Worm (Caenorhabditis elegans) whole organism, L1 larva: Measurements from ENCODE around the gene sre-54.
"Not testable (repeated sequence)": the region's sequence is repeated elsewhere in the genome, so short reads cannot be mapped to it uniquely, and the experiment has no call there.

Experiments used
- C16A3.4 ChIP-seq: fragments of 150-350 bp; optimal IDR thresholded peaks from 2 replicates; lab custom pipeline; 2014; ENCODE audit warnings: missing biosample characterization, missing genetic modification characterization
- Y116A8C.19 ChIP-seq: sonication (generic microtip); optimal IDR thresholded peaks from 2 replicates; lab custom pipeline; 2016; ENCODE audit warnings: missing compliant biosample characterization, missing genetic modification characterization, borderline replicate concordance
- alr-1 ChIP-seq: fragments of 200-800 bp; sonication (Bioruptor generic); optimal IDR thresholded peaks from 2 replicates; lab custom pipeline; 2018; ENCODE audit warnings: borderline replicate concordance, mild to moderate bottlenecking, missing genetic modification characterization, missing compliant biosample characterization
- aly-2 ChIP-seq: fragments of 150-350 bp; optimal IDR thresholded peaks from 2 replicates; lab custom pipeline; 2014; ENCODE audit warnings: missing biosample characterization, missing genetic modification characterization
- ama-1 ChIP-seq: fragments of 150-350 bp; optimal IDR thresholded peaks from 2 replicates; lab custom pipeline; 2014
- blmp-1 ChIP-seq: fragments of 150-350 bp; optimal IDR thresholded peaks from 2 replicates; lab custom pipeline; 2014; ENCODE audit warnings: missing biosample characterization, missing genetic modification characterization
- ceh-63 ChIP-seq: fragments of 200-800 bp; sonication (Bioruptor generic); optimal IDR thresholded peaks from 2 replicates; lab custom pipeline; 2018; ENCODE audit warnings: mild to moderate bottlenecking, missing genetic modification characterization, missing compliant biosample characterization
- ces-1 ChIP-seq: fragments of 150-350 bp; optimal IDR thresholded peaks from 2 replicates; lab custom pipeline; 2014; ENCODE audit warnings: missing biosample characterization, missing genetic modification reagents, missing genetic modification characterization
- efl-3 ChIP-seq: fragments of 200-800 bp; sonication (Bioruptor generic); optimal IDR thresholded peaks from 2 replicates; lab custom pipeline; 2018; ENCODE audit warnings: mild to moderate bottlenecking, missing genetic modification characterization, missing compliant biosample characterization
- egl-13 ChIP-seq: sonication (generic microtip); optimal IDR thresholded peaks from 2 replicates; lab custom pipeline; 2016; ENCODE audit warnings: missing genotype, missing genetic modification reagents, missing genetic modification characterization, missing compliant biosample characterization
- elt-2 ChIP-seq: sonication (generic microtip); optimal IDR thresholded peaks from 2 replicates; lab custom pipeline; 2016; ENCODE audit warnings: missing genetic modification characterization, mild to moderate bottlenecking, inconsistent platforms, missing compliant biosample characterization, missing genetic modification reagents
- elt-3 ChIP-seq, 6 experiments: fragments of 150-350 bp in 1 of 6; sonication (generic microtip); optimal IDR thresholded peaks; 2 replicates each; lab custom pipeline; 2017 to 2018; ENCODE audit warnings: missing biosample characterization in 6 of 6, missing genetic modification characterization in 6 of 6, inconsistent platforms in 1 of 6
- fkh-10 ChIP-seq: sonication (generic microtip); optimal IDR thresholded peaks from 2 replicates; lab custom pipeline; 2017; ENCODE audit warnings: missing biosample characterization, missing genetic modification reagents, missing genetic modification characterization
- fos-1 ChIP-seq: fragments of 150-350 bp; optimal IDR thresholded peaks from 2 replicates; lab custom pipeline; 2014; ENCODE audit warnings: missing biosample characterization, missing genetic modification characterization
- grh-1 ChIP-seq: fragments of 200-800 bp; sonication (Bioruptor generic); IDR thresholded peaks from 2 replicates; pipeline ENCODE4 v1.3.6; 2022; ENCODE audit warnings: missing genetic modification reagents, missing genetic modification characterization, missing compliant biosample characterization
- hlh-17 ChIP-seq: fragments of 200-800 bp; sonication (Bioruptor generic); optimal IDR thresholded peaks from 2 replicates; lab custom pipeline; 2018; ENCODE audit warnings: missing genetic modification characterization, mild to moderate bottlenecking, missing compliant biosample characterization, moderate library complexity, borderline replicate concordance
- hlh-4 ChIP-seq: sonication (generic microtip); optimal IDR thresholded peaks from 2 replicates; lab custom pipeline; 2016; ENCODE audit warnings: mild to moderate bottlenecking, missing genetic modification characterization, missing compliant biosample characterization
- hpl-2 ChIP-seq: fragments of 150-350 bp; optimal IDR thresholded peaks from 2 replicates; lab custom pipeline; 2014; ENCODE audit warnings: missing biosample characterization, missing genetic modification reagents, missing genetic modification characterization
- isw-1 ChIP-seq: fragments of 200-800 bp; sonication (Bioruptor generic); IDR thresholded peaks from 2 replicates; pipeline ENCODE4 v1.3.6; 2022; ENCODE audit warnings: missing genetic modification characterization, missing compliant biosample characterization
- lin-13 ChIP-seq: fragments of 150-350 bp; optimal IDR thresholded peaks from 2 replicates; lab custom pipeline; 2014; ENCODE audit warnings: missing biosample characterization, missing genetic modification reagents, missing genetic modification characterization
- lin-35 ChIP-seq, 2 experiments: fragments of 150-350 bp; optimal IDR thresholded peaks; 2 replicates each; lab custom pipeline; 2014; ENCODE audit warnings: missing biosample characterization in 2 of 2, missing genetic modification characterization in 2 of 2, missing genetic modification reagents in 2 of 2
- nhr-12 ChIP-seq: sonication (generic microtip); optimal IDR thresholded peaks from 2 replicates; lab custom pipeline; 2017; ENCODE audit warnings: missing biosample characterization, missing genetic modification characterization
- nhr-237 ChIP-seq: fragments of 150-350 bp; optimal IDR thresholded peaks from 2 replicates; lab custom pipeline; 2014; ENCODE audit warnings: missing biosample characterization, missing genetic modification characterization
- nhr-47 ChIP-seq: sonication (generic microtip); optimal IDR thresholded peaks from 2 replicates; lab custom pipeline; 2016; ENCODE audit warnings: mild to moderate bottlenecking, missing genetic modification characterization, moderate library complexity, missing compliant biosample characterization
- nhr-71 ChIP-seq: sonication (generic microtip); optimal IDR thresholded peaks from 2 replicates; lab custom pipeline; 2016; ENCODE audit warnings: mild to moderate bottlenecking, missing genetic modification characterization, moderate library complexity, missing compliant biosample characterization
- nhr-76 ChIP-seq: sonication (generic microtip); optimal IDR thresholded peaks from 2 replicates; lab custom pipeline; 2017; ENCODE audit warnings: missing biosample characterization, missing genetic modification characterization
- pag-3 ChIP-seq: sonication (generic microtip); optimal IDR thresholded peaks from 2 replicates; lab custom pipeline; 2017; ENCODE audit warnings: missing genetic modification characterization, mild to moderate bottlenecking, missing compliant biosample characterization, antibody characterized with exemption, borderline replicate concordance; ENCODE audit not compliant: insufficient read depth
- pax-3 ChIP-seq: fragments of 200-800 bp; sonication (Bioruptor generic); optimal IDR thresholded peaks from 2 replicates; lab custom pipeline; 2018; ENCODE audit warnings: mild to moderate bottlenecking, missing genetic modification characterization, moderate library complexity, missing compliant biosample characterization
- rnt-1 ChIP-seq: sonication (generic microtip); optimal IDR thresholded peaks from 2 replicates; lab custom pipeline; 2016; ENCODE audit warnings: mild to moderate bottlenecking, missing genetic modification characterization, moderate library complexity, missing compliant biosample characterization
- snpc-4 ChIP-seq: fragments of 150-350 bp; optimal IDR thresholded peaks from 2 replicates; lab custom pipeline; 2014; ENCODE audit warnings: missing biosample characterization, missing genetic modification characterization
- sptf-1 ChIP-seq: fragments of 150-350 bp; optimal IDR thresholded peaks from 2 replicates; lab custom pipeline; 2014; ENCODE audit warnings: missing biosample characterization, missing genetic modification characterization
- swsn-7 ChIP-seq: sonication (generic microtip); optimal IDR thresholded peaks from 2 replicates; lab custom pipeline; 2016; ENCODE audit warnings: missing genetic modification characterization, missing compliant biosample characterization
- tlp-1 ChIP-seq: fragments of 150-350 bp; optimal IDR thresholded peaks from 2 replicates; lab custom pipeline; 2014; ENCODE audit warnings: missing biosample characterization, missing genetic modification characterization
- unc-130 ChIP-seq: fragments of 150-350 bp; optimal IDR thresholded peaks from 2 replicates; lab custom pipeline; 2017; ENCODE audit warnings: missing biosample characterization, missing genetic modification characterization, inconsistent platforms
- unc-62 ChIP-seq: fragments of 150-350 bp; optimal IDR thresholded peaks from 2 replicates; lab custom pipeline; 2014; ENCODE audit warnings: missing biosample characterization, missing genetic modification reagents, missing genetic modification characterization
- unc-98 ChIP-seq: fragments of 200-800 bp; sonication (Bioruptor generic); IDR thresholded peaks from 2 replicates; pipeline ENCODE4 v1.3.6; 2022; ENCODE audit warnings: missing genetic modification characterization, missing compliant biosample characterization
- xbp-1 ChIP-seq: sonication (generic microtip); optimal IDR thresholded peaks from 2 replicates; lab custom pipeline; 2016; ENCODE audit warnings: missing genetic modification characterization, missing compliant biosample characterization
- zip-4 ChIP-seq: fragments of 200-800 bp; sonication (Bioruptor generic); optimal IDR thresholded peaks from 2 replicates; lab custom pipeline; 2018; ENCODE audit warnings: mild to moderate bottlenecking, missing genetic modification characterization, moderate library complexity, missing compliant biosample characterization
- ztf-4 ChIP-seq: fragments of 150-350 bp; optimal IDR thresholded peaks from 2 replicates; lab custom pipeline; 2014; ENCODE audit warnings: missing biosample characterization, missing genetic modification characterization

The sre-54 gene

DNA sequence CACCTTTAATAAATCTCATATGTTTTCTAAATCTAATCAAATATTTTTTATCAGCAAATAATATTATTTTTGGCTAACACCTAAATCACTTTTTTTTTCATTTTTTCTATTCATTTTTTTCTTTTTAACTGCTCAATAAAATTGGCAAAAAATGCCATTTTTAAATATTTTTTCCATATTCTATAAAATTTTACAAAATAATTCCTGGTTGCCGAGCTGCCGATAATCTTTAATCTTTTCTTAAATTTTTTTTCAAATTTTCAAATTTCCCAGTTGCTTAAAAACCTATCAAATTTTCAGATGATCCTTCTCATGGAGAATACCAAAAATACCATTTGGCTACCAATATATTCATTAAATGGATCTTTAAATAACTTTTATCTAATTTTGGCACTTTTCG is 21.2 kb upstream of the sre-54 start, which contains the start of gene sre-51:
Gene sre-51 (plus strand): TSS at position 301 of the 400 bp plus-strand sequence.
- TF ChIP-seq tlp-1 (tag; lab: Kevin White, UChicago), result no peak
- TF ChIP-seq ces-1, result no peak
- no peak for TF ChIP-seq hlh-4 (tag; lab: Kevin White, UChicago)
- no peak for TF ChIP-seq C16A3.4 (tag; lab: Kevin White, UChicago)
- no peak for TF ChIP-seq snpc-4
- TF ChIP-seq fkh-10 (GFP tag; lab: Kevin White, UChicago), result no peak
- TF ChIP-seq nhr-76 (tag; lab: Kevin White, UChicago), result no peak
- TF ChIP-seq blmp-1 (tag; lab: Kevin White, UChicago), result no peak
- no peak for TF ChIP-seq ztf-4 (tag; lab: Kevin White, UChicago)
- TF ChIP-seq nhr-71 (tag; lab: Kevin White, UChicago), result no peak
- TF ChIP-seq, all 84 proteins: peak for 0

- TF ChIP-seq zip-4 (GFP tag; lab: Kevin White, UChicago); C16A3.4 (tag; lab: Kevin White, UChicago); xbp-1: not testable (repeated sequence)
These were observed 14.2 kb upstream of the sre-54 start, which contains the start of gene sre-49 for ce11 chrII:12318541-12318940. Gene sre-49, plus strand, starts transcription at chrII:12318841.

ce11 chrII:12323305-12323704 is 9.4 kb upstream of the sre-54 start, which contains the start of gene sre-53:
Gene sre-53, minus strand, starts transcription at chrII:12323405.
- TF ChIP-seq aly-2 (tag; lab: Kevin White, UChicago), result no peak

- TF ChIP-seq egl-13 (no peak), alr-1 (tag; lab: Kevin White, UChicago) (no peak), zip-4 (GFP tag; lab: Kevin White, UChicago) (no peak), efl-3 (GFP tag; lab: Kevin White, UChicago) (no peak), nhr-71 (tag; lab: Kevin White, UChicago) (no peak), hpl-2 (GFP tag; lab: Kevin White, UChicago) (no peak)
These were observed 8.6 kb upstream of the sre-54 start, which contains the start of gene sre-56 for ce11 chrII:12324159-12324558. Gene sre-56, plus strand, starts transcription at chrII:12324459.

DNA sequence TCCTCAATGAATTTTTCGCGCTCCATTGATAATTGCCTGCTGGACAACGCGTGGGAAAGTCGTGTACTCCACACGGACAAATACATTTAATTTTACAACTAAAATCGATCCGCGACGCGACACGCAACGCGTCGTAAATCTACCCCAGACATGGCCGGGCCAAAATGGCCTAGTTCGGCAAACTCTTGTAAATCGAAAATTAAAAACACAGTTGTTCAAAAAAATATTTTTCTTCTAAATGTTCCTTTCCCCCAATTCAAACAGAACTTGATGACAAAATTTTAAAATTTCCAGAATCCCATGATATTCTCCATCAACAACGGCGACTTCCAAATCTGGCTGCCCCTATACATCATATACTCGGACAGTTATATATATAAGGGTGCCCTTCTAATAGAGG is 3.7 kb upstream of the sre-54 start, which contains the start of gene sre-55:
Gene sre-55 (plus strand): TSS at position 301 of the 400 bp plus-strand sequence.
- TF ChIP-seq elt-2 (tag; lab: Kevin White, UChicago), result no peak
- TF ChIP-seq elt-3 (tag; optimal IDR thresholded peaks at IDR 0.05; lab: Kevin White, UChicago), result no peak
- no peak for TF ChIP-seq lin-13 (GFP tag; lab: Kevin White, UChicago)

- TF ChIP-seq nhr-237 (tag; lab: Kevin White, UChicago) (no peak), isw-1 (GFP tag; lab: Robert Waterston, UW) (no peak), ceh-63 (GFP tag; lab: Kevin White, UChicago) (no peak), lin-35 (GFP tag; optimal IDR thresholded peaks at IDR 0.05; lab: Kevin White, UChicago) (no peak), Y116A8C.19 (tag; lab: Kevin White, UChicago) (no peak), unc-62 (GFP tag; lab: Kevin White, UChicago) (no peak)
These were observed 2.7 kb downstream of the sre-54 start, which contains the start of gene sre-52 for ce11 chrII:12335430-12335829. Gene sre-52, plus strand, starts transcription at chrII:12335730.

- TF ChIP-seq pag-3 (tag; lab: Kevin White, UChicago), result no peak
- peak; percentile 77 for TF ChIP-seq swsn-7
- TF ChIP-seq unc-130, result peak; percentile 57
- peak; percentile 71 for TF ChIP-seq C16A3.4 (tag; lab: Kevin White, UChicago)
- no peak for TF ChIP-seq unc-98
- peak; percentile 23 for TF ChIP-seq fkh-10 (GFP tag; lab: Kevin White, UChicago)
- no peak for TF ChIP-seq hlh-17 (GFP tag; lab: Kevin White, UChicago)
- TF ChIP-seq rnt-1 (tag; lab: Kevin White, UChicago), result peak; percentile 80
- TF ChIP-seq fos-1, result peak; percentile 75
- no peak for TF ChIP-seq grh-1
- TF ChIP-seq hpl-2 (GFP tag; lab: Kevin White, UChicago), result peak; percentile 33
- peak; percentile 74 for TF ChIP-seq nhr-47 (tag; lab: Kevin White, UChicago)
- no peak for TF ChIP-seq zip-4 (GFP tag; lab: Kevin White, UChicago)
- no peak for TF ChIP-seq nhr-12 (tag; lab: Kevin White, UChicago)
- TF ChIP-seq nhr-76 (tag; lab: Kevin White, UChicago), result no peak
- peak; percentile 60 for TF ChIP-seq pax-3 (tag; lab: Kevin White, UChicago)
- TF ChIP-seq ama-1, result no peak
- TF ChIP-seq sptf-1 (tag; lab: Kevin White, UChicago), result no peak
These were observed 6.4 kb downstream of the sre-54 start for ce11 chrII:12339152-12339551.
